Worm (Caenorhabditis elegans) whole organism, midembryonic: ENCODE data around the gene set-25.

Source experiments
- T22C8.4 ChIP-seq: fragments of 200-800 bp; sonication (Bioruptor generic); IDR thresholded peaks from 2 replicates; pipeline ENCODE4 v1.3.6; 2022; ENCODE audit warnings: missing genetic modification characterization, missing compliant biosample characterization
- ref-1 ChIP-seq: fragments of 200-800 bp; sonication (Bioruptor generic); conservative IDR thresholded peaks from 2 replicates; pipeline ENCODE4 v1.3.6; 2022; ENCODE audit warnings: missing genetic modification reagents, missing genetic modification characterization, missing compliant biosample characterization
- tab-1 ChIP-seq: fragments of 200-800 bp; sonication (Bioruptor generic); IDR thresholded peaks from 2 replicates; pipeline ENCODE4 v1.3.6; 2022; ENCODE audit warnings: missing genetic modification characterization, missing compliant biosample characterization

DNA sequence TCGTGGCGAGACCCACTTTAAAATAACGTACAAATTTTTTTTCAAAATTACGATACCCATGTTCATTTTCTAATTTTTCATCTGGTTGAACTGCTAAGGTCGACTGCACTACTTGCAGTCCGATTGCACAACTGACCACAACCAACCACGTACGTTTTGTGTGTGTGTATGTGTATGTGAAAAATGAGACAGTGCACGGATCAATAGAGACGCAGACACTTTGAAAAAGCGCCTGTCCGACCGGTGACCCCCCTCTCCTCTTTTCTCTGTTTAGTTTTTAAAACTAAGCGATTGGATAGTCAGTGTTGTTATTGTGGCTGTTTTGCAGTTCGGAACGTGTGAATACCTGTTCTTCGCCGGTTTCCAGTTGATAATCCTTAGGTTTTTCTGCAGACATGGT is 34.1 kb downstream of the set-25 start:
- no peak for TF ChIP-seq tab-1 (GFP tag; lab: Robert Waterston, UW)
- no peak for TF ChIP-seq T22C8.4 (GFP tag; lab: Robert Waterston, UW)
- TF ChIP-seq ref-1 (GFP tag; lab: Robert Waterston, UW): no peak
